Fruit fly (Drosophila melanogaster) whole organism, embryonic: ENCODE data around the gene Cyp313a4.

Experiments used
- Atf6 ChIP-seq: fragments of 200-800 bp; sonication (Bioruptor generic); IDR thresholded peaks from 2 replicates; pipeline ENCODE4 v1.3.6; 2022; ENCODE audit warnings: missing biosample characterization, missing genetic modification characterization
- Blimp-1 ChIP-seq: fragments of 200-800 bp; sonication (Bioruptor generic); optimal IDR thresholded peaks from 3 replicates; lab custom pipeline; 2018; ENCODE audit warnings: missing biosample characterization, missing genetic modification characterization, mild to moderate bottlenecking, moderate library complexity, missing genetic modification reagents
- CG11398 ChIP-seq: fragments of 200-800 bp; sonication (Bioruptor generic); optimal IDR thresholded peaks from 2 replicates; lab custom pipeline; 2016; ENCODE audit warnings: missing biosample characterization, missing genetic modification characterization
- CG12155 ChIP-seq: fragments of 200-800 bp; sonication (Bioruptor generic); optimal IDR thresholded peaks from 3 replicates; lab custom pipeline; 2016; ENCODE audit warnings: missing biosample characterization, missing genetic modification characterization
- CG12391 ChIP-seq: fragments of 200-800 bp; sonication (Bioruptor generic); optimal IDR thresholded peaks from 3 replicates; lab custom pipeline; 2018; ENCODE audit warnings: missing biosample characterization, mild to moderate bottlenecking, missing genetic modification characterization, moderate library complexity
- CG14050 ChIP-seq: fragments of 200-800 bp; sonication (Bioruptor generic); IDR thresholded peaks from 3 replicates; pipeline ENCODE4 v1.3.6; 2022; ENCODE audit warnings: missing biosample characterization, missing genetic modification characterization
- CG14710 ChIP-seq: fragments of 200-800 bp; sonication (Bioruptor generic); optimal IDR thresholded peaks from 3 replicates; lab custom pipeline; 2019; ENCODE audit warnings: missing biosample characterization, mild to moderate bottlenecking, missing genetic modification characterization, moderate library complexity
- CG15011 ChIP-seq: fragments of 200-800 bp; sonication (Bioruptor generic); optimal IDR thresholded peaks from 3 replicates; lab custom pipeline; 2018; ENCODE audit warnings: missing biosample characterization, mild to moderate bottlenecking, missing genetic modification characterization
- CG1603 ChIP-seq: fragments of 200-800 bp; sonication (Bioruptor generic); optimal IDR thresholded peaks from 2 replicates; lab custom pipeline; 2019; ENCODE audit warnings: missing biosample characterization, mild to moderate bottlenecking, missing genetic modification characterization, moderate library complexity
- CG2129 ChIP-seq: fragments of 200-800 bp; sonication (Bioruptor generic); IDR thresholded peaks from 2 replicates; pipeline ENCODE4 v1.3.6; 2022; ENCODE audit warnings: missing biosample characterization, missing genetic modification characterization; ENCODE audit not compliant: partially characterized antibody
- CG2199 ChIP-seq: fragments of 200-800 bp; sonication (Bioruptor generic); IDR thresholded peaks from 3 replicates; pipeline ENCODE4 v1.3.6; 2022; ENCODE audit warnings: missing biosample characterization, missing genetic modification characterization
- CG2202 ChIP-seq: fragments of 200-800 bp; sonication (Bioruptor generic); optimal IDR thresholded peaks from 2 replicates; lab custom pipeline; 2018; ENCODE audit warnings: missing biosample characterization, mild to moderate bottlenecking, missing genetic modification characterization
- CG34224 ChIP-seq: fragments of 200-800 bp; sonication (Bioruptor generic); IDR thresholded peaks from 3 replicates; pipeline ENCODE4 v1.3.6; 2022; ENCODE audit warnings: missing biosample characterization, missing genetic modification characterization; ENCODE audit not compliant: partially characterized antibody
- CG34422 ChIP-seq: fragments of 200-800 bp; sonication (Bioruptor generic); IDR thresholded peaks from 3 replicates; pipeline ENCODE4 v1.3.6; 2022; ENCODE audit warnings: missing biosample characterization, missing genetic modification characterization
- CG3847 ChIP-seq: fragments of 200-800 bp; sonication (Bioruptor generic); IDR thresholded peaks from 2 replicates; pipeline ENCODE4 v1.3.6; 2022; ENCODE audit warnings: missing biosample characterization, missing genetic modification characterization
- CG4360 ChIP-seq: fragments of 200-800 bp; sonication (Bioruptor generic); IDR thresholded peaks from 2 replicates; pipeline ENCODE4 v1.3.6; 2022; ENCODE audit warnings: missing biosample characterization, missing genetic modification characterization
- CG5245 ChIP-seq: fragments of 200-800 bp; sonication (Bioruptor generic); optimal IDR thresholded peaks from 3 replicates; lab custom pipeline; 2016; ENCODE audit warnings: missing biosample characterization, missing genetic modification characterization
- CG6813 ChIP-seq: fragments of 200-800 bp; sonication (Bioruptor generic); optimal IDR thresholded peaks from 2 replicates; lab custom pipeline; 2017; ENCODE audit warnings: missing biosample characterization, missing genetic modification characterization, mild to moderate bottlenecking, moderate library complexity, missing genetic modification reagents
- CG9932 ChIP-seq: fragments of 200-800 bp; sonication (Bioruptor generic); IDR thresholded peaks from 2 replicates; pipeline ENCODE4 v1.3.6; 2022; ENCODE audit warnings: missing biosample characterization, missing genetic modification characterization
- ERR ChIP-seq: fragments of 200-800 bp; sonication (Bioruptor generic); optimal IDR thresholded peaks from 2 replicates; lab custom pipeline; 2016; ENCODE audit warnings: missing biosample characterization, missing genetic modification characterization
- Lhr ChIP-seq: fragments of 200-800 bp; sonication (Bioruptor generic); optimal IDR thresholded peaks from 3 replicates; lab custom pipeline; 2017; ENCODE audit warnings: mild to moderate bottlenecking, missing biosample characterization, missing genetic modification reagents, missing genetic modification characterization
- Mes4 ChIP-seq: fragments of 200-800 bp; sonication (Bioruptor generic); optimal IDR thresholded peaks from 2 replicates; lab custom pipeline; 2016; ENCODE audit warnings: missing biosample characterization, missing genetic modification characterization
- NK7.1 ChIP-seq: fragments of 200-800 bp; sonication (Bioruptor generic); optimal IDR thresholded peaks from 3 replicates; lab custom pipeline; 2016; ENCODE audit warnings: missing biosample characterization, missing genetic modification characterization
- Nf-YB ChIP-seq: fragments of 200-800 bp; sonication (Bioruptor generic); optimal IDR thresholded peaks from 3 replicates; lab custom pipeline; 2019; ENCODE audit warnings: missing biosample characterization, mild to moderate bottlenecking, missing genetic modification characterization, moderate library complexity
- Pdp1 ChIP-seq, 2 experiments: fragments of 200-800 bp; sonication (Bioruptor generic); optimal IDR thresholded peaks; 3 replicates each; lab custom pipeline; 2016; ENCODE audit warnings: missing biosample characterization in 2 of 2, missing genetic modification characterization in 2 of 2, mild to moderate bottlenecking in 1 of 2, moderate library complexity in 1 of 2
- Scr ChIP-seq: fragments of 200-800 bp; sonication (Bioruptor generic); IDR thresholded peaks from 2 replicates; pipeline ENCODE4 v1.3.6; 2022; ENCODE audit warnings: missing biosample characterization, missing genetic modification characterization; ENCODE audit not compliant: partially characterized antibody
- Side ChIP-seq: fragments of 200-800 bp; sonication (Bioruptor generic); optimal IDR thresholded peaks from 2 replicates; lab custom pipeline; 2016; ENCODE audit warnings: missing biosample characterization, missing genetic modification characterization
- Sin3A ChIP-seq: fragments of >200 bp; optimal IDR thresholded peaks from 2 replicates; lab custom pipeline; 2018
- Sox100B ChIP-seq: fragments of 200-800 bp; sonication (Bioruptor generic); optimal IDR thresholded peaks from 3 replicates; lab custom pipeline; 2018; ENCODE audit warnings: missing biosample characterization, mild to moderate bottlenecking, missing genetic modification characterization
- Sox102F ChIP-seq: fragments of 200-800 bp; sonication (Bioruptor generic); optimal IDR thresholded peaks from 2 replicates; lab custom pipeline; 2018; ENCODE audit warnings: missing biosample characterization, mild to moderate bottlenecking, missing genetic modification characterization, moderate library complexity
- Vsx1 ChIP-seq: fragments of 200-800 bp; sonication (Bioruptor generic); optimal IDR thresholded peaks from 2 replicates; lab custom pipeline; 2017; ENCODE audit warnings: missing biosample characterization, mild to moderate bottlenecking, missing genetic modification characterization, missing genetic modification reagents
- amos ChIP-seq: fragments of 200-800 bp; sonication (Bioruptor generic); IDR thresholded peaks from 2 replicates; pipeline ENCODE4 v1.3.6; 2022; ENCODE audit warnings: missing biosample characterization, missing genetic modification characterization; ENCODE audit not compliant: partially characterized antibody
- ap ChIP-seq: fragments of 200-800 bp; sonication (Bioruptor generic); IDR thresholded peaks from 2 replicates; pipeline ENCODE4 v1.3.6; 2022; ENCODE audit warnings: missing biosample characterization, missing genetic modification characterization
- bbx ChIP-seq: fragments of 200-800 bp; sonication (Bioruptor generic); IDR thresholded peaks from 2 replicates; pipeline ENCODE4 v1.3.6; 2022; ENCODE audit warnings: missing biosample characterization, missing genetic modification characterization; ENCODE audit not compliant: partially characterized antibody
- ci ChIP-seq: fragments of 200-800 bp; sonication (Bioruptor generic); IDR thresholded peaks from 3 replicates; pipeline ENCODE4 v1.3.6; 2022; ENCODE audit warnings: missing biosample characterization, missing genetic modification characterization
- dmrt99B ChIP-seq: fragments of 200-800 bp; sonication (Bioruptor generic); optimal IDR thresholded peaks from 2 replicates; lab custom pipeline; 2018; ENCODE audit warnings: missing biosample characterization, mild to moderate bottlenecking, missing genetic modification characterization, moderate library complexity
- fd102C ChIP-seq: fragments of 200-800 bp; sonication (Bioruptor generic); optimal IDR thresholded peaks from 2 replicates; lab custom pipeline; 2018; ENCODE audit warnings: missing biosample characterization, mild to moderate bottlenecking, missing genetic modification characterization, moderate library complexity
- grau ChIP-seq: fragments of 200-800 bp; optimal IDR thresholded peaks from 3 replicates; lab custom pipeline; 2019; ENCODE audit warnings: missing biosample characterization, mild to moderate bottlenecking, missing genetic modification characterization, moderate library complexity
- gsb-n ChIP-seq: fragments of 200-800 bp; sonication (Bioruptor generic); optimal IDR thresholded peaks from 3 replicates; lab custom pipeline; 2018; ENCODE audit warnings: missing biosample characterization, mild to moderate bottlenecking, missing genetic modification characterization
- gt ChIP-seq: fragments of 200-800 bp; sonication (Bioruptor generic); IDR thresholded peaks from 2 replicates; pipeline ENCODE4 v1.3.6; 2022; ENCODE audit warnings: missing biosample characterization, missing genetic modification characterization
- mirr ChIP-seq: fragments of 200-800 bp; sonication (Bioruptor generic); optimal IDR thresholded peaks from 3 replicates; lab custom pipeline; 2018; ENCODE audit warnings: missing biosample characterization, mild to moderate bottlenecking, missing genetic modification characterization
- odd ChIP-seq: fragments of 200-800 bp; sonication (Bioruptor generic); optimal IDR thresholded peaks from 2 replicates; lab custom pipeline; 2017; ENCODE audit warnings: missing biosample characterization, mild to moderate bottlenecking, missing genetic modification characterization
- pho ChIP-seq: fragments of 200-800 bp; sonication (Bioruptor generic); optimal IDR thresholded peaks from 2 replicates; lab custom pipeline; 2016; ENCODE audit warnings: missing biosample characterization, missing genetic modification characterization
- pum ChIP-seq: fragments of 200-800 bp; sonication (Bioruptor generic); optimal IDR thresholded peaks from 2 replicates; lab custom pipeline; 2016; ENCODE audit warnings: missing biosample characterization, missing genetic modification characterization
- sens-2 ChIP-seq: fragments of 200-800 bp; sonication (Bioruptor generic); IDR thresholded peaks from 2 replicates; pipeline ENCODE4 v1.3.6; 2022; ENCODE audit warnings: missing biosample characterization, missing genetic modification characterization
- sima ChIP-seq: fragments of 200-800 bp; sonication (Bioruptor generic); optimal IDR thresholded peaks from 2 replicates; lab custom pipeline; 2016; ENCODE audit warnings: missing biosample characterization, missing genetic modification characterization
- slp2 ChIP-seq: fragments of 200-800 bp; sonication (Bioruptor generic); optimal IDR thresholded peaks from 2 replicates; lab custom pipeline; 2016; ENCODE audit warnings: missing biosample characterization, missing genetic modification characterization
- sqz ChIP-seq: fragments of 200-800 bp; sonication (Bioruptor generic); optimal IDR thresholded peaks from 3 replicates; lab custom pipeline; 2018; ENCODE audit warnings: missing biosample characterization, mild to moderate bottlenecking, missing genetic modification characterization
- tio ChIP-seq: fragments of 200-800 bp; sonication (Bioruptor generic); optimal IDR thresholded peaks from 2 replicates; lab custom pipeline; 2017; ENCODE audit warnings: missing biosample characterization, missing genetic modification characterization, inconsistent platforms
- toy ChIP-seq: fragments of 200-800 bp; sonication (Bioruptor generic); IDR thresholded peaks from 2 replicates; pipeline ENCODE4 v1.3.6; 2022; ENCODE audit warnings: missing biosample characterization, missing genetic modification characterization
- vnd ChIP-seq: fragments of 200-800 bp; sonication (Bioruptor generic); IDR thresholded peaks from 3 replicates; pipeline ENCODE4 v1.3.6; 2022; ENCODE audit warnings: missing biosample characterization, missing genetic modification characterization; ENCODE audit not compliant: partially characterized antibody

The Cyp313a4 gene

dm6 chr3R:12630369-12630768 lies 50.8 kb downstream of the Cyp313a4 start, which contains the start of gene Not10 (continued):
- TF ChIP-seq Nf-YB (no peak), sima (no peak), grau (tag; lab: Kevin White, UChicago) (no peak), Pdp1 (GFP tag; optimal IDR thresholded peaks at IDR 0.05; lab: Kevin White, UChicago) (no peak), CG14050 (GFP tag; lab: Robert Waterston, UW) (no peak), Sin3A (lab: Kevin White, UChicago) (no peak), CG2199 (no peak), pho (GFP tag; lab: Kevin White, UChicago) (no peak), CG34422 (no peak), bbx (peak; percentile 33; the same call in 1 of the 2 replicates), CG11398 (GFP tag; lab: Kevin White, UChicago) (no peak), CG15011 (GFP tag; lab: Kevin White, UChicago) (no peak), vnd (GFP tag; lab: Robert Waterston, UW) (peak; percentile 63; the same call in 2 of the 3 replicates), CG12155 (GFP tag; lab: Kevin White, UChicago) (peak; percentile 38), ci (GFP tag; lab: Robert Waterston, UW) (no peak), fd102C (GFP tag; lab: Kevin White, UChicago) (no peak), CG2129 (GFP tag; lab: Robert Waterston, UW) (peak; percentile 52; the same call in 1 of the 2 replicates), sqz (GFP tag; lab: Kevin White, UChicago) (no peak), Lhr (GFP tag; lab: Kevin White, UChicago) (peak; percentile 22), mirr (GFP tag; lab: Kevin White, UChicago) (no peak), ap (GFP tag; lab: Robert Waterston, UW) (no peak), gsb-n (peak; percentile 96), slp2 (GFP tag; lab: Kevin White, UChicago) (no peak), Sox102F (GFP tag; lab: Kevin White, UChicago) (no peak), CG6813 (GFP tag; lab: Kevin White, UChicago) (no peak), Scr (peak; percentile 78), amos (GFP tag; lab: Robert Waterston, UW) (peak; percentile 66), Sox100B (GFP tag; lab: Kevin White, UChicago) (no peak), Side (GFP tag; lab: Kevin White, UChicago) (no peak), odd (no peak), CG34224 (peak; percentile 77), CG12391 (peak; percentile 77), Blimp-1 (GFP tag; lab: Kevin White, UChicago) (no peak), CG2202 (tag; lab: Kevin White, UChicago) (no peak), CG9932 (GFP tag; lab: Robert Waterston, UW) (peak; percentile 74), CG1603 (tag; lab: Kevin White, UChicago) (no peak), toy (no peak), CG4360 (no peak), sens-2 (no peak), tio (no peak), Atf6 (GFP tag; lab: Robert Waterston, UW) (no peak), gt (GFP tag; lab: Robert Waterston, UW) (no peak), CG3847 (GFP tag; lab: Robert Waterston, UW) (peak; percentile 64), Mes4 (GFP tag; lab: Kevin White, UChicago) (no peak), CG14710 (peak; percentile 77), pum (GFP tag; lab: Kevin White, UChicago) (no peak), Vsx1 (no peak), CG5245 (no peak), NK7.1 (no peak), dmrt99B (tag; lab: Kevin White, UChicago) (no peak), ERR (GFP tag; lab: Kevin White, UChicago) (no peak)
